Worm (Caenorhabditis elegans): ENCODE results near the gene nac-1.

nac-1 gene

DNA sequence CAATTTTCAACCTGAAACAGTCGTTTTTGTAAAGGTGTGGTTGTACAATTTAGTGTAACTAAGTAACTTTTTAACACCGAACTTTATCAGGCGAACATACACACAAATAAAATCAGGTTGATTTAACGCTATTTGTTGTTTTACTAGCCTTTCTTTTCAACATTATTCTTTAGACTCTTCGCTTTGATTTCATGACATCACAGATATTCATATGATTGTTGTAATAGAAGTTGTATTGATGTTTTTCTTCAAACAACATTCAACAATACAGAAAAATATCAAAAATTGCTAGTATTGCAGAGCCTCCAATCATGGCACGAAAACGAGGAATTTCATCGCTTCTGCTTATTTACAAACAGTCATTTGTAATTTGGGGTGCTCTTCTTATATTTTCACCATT is at the start of gene nac-1:
nac-1 (plus strand) TSS at position 301 of the 400 bp plus-strand sequence.
- TF ChIP-seq ztf-29 (GFP tag; IDR thresholded peaks at IDR 0.05) = no peak
- no peak for TF ChIP-seq tab-1 (GFP tag; IDR thresholded peaks at IDR 0.05)
- TF ChIP-seq ref-1 (GFP tag; conservative IDR thresholded peaks at IDR 0.05) = no peak
- no peak for TF ChIP-seq T22C8.4 (GFP tag; IDR thresholded peaks at IDR 0.05)
- no peak for TF ChIP-seq cog-1 (tag; optimal IDR thresholded peaks at IDR 0.05)
- no peak for TF ChIP-seq med-1 (GFP tag; optimal IDR thresholded peaks at IDR 0.05; ENCODE audit: insufficient read depth)
- TF ChIP-seq flt-1 (GFP tag; IDR thresholded peaks at IDR 0.05) = no peak
- TF ChIP-seq ztf-23 (GFP tag; IDR thresholded peaks at IDR 0.05) = no peak
- TF ChIP-seq klf-2 (GFP tag; conservative IDR thresholded peaks at IDR 0.05) = no peak

DNA sequence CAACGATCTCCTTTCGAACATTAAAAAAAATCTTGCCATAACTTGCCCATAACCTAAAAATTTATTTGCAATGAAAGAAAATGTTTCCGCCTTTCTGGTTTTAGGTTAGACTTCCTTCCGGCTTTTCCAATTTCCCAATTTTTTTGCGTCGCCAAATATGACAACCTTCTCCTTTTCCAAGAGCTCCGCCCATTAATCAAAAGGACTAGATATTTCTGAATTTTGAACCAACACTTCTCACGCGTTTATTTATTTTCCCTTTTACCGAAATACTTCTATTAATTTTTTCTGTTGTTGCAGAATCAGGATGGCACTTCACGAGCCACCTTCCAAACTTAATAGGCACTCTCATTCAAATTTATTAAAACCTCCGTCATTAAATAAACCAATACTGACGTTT is 49.3 kb upstream of the nac-1 start, which contains the start of gene egrh-1:
egrh-1 (plus strand) TSS at position 301 of the 400 bp plus-strand sequence.
- no peak for TF ChIP-seq tab-1 (GFP tag; IDR thresholded peaks at IDR 0.05)
- TF ChIP-seq klf-2 (GFP tag; conservative IDR thresholded peaks at IDR 0.05) = no peak
- TF ChIP-seq T22C8.4 (GFP tag; IDR thresholded peaks at IDR 0.05) = no peak
- TF ChIP-seq flt-1 (GFP tag; IDR thresholded peaks at IDR 0.05) = no peak
- no peak for TF ChIP-seq ref-1 (GFP tag; conservative IDR thresholded peaks at IDR 0.05)
- no peak for TF ChIP-seq cog-1 (tag; optimal IDR thresholded peaks at IDR 0.05)

DNA sequence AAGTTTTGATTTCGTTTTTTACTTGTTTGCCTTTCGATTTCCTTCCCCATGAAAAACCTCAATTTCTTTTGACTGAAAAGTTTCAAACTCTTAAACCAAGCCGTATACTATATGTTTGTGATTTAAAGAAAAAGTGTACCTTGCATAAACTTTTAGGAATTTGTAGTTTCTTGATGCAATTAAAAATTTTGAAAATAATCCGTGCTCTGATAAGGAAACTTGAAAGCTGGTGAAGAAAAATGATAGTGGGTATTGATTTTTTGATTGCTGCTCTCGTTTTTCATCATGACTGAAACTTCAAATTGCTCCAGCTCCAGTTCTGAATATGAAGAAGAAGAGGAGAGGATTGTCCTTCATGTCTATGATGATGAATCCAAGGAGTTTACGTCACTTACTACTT is 45.9 kb upstream of the nac-1 start, which contains the start of gene acd-3:
acd-3 (plus strand) TSS at position 222 of the 400 bp plus-strand sequence.
- TF ChIP-seq ztf-29 (GFP tag; IDR thresholded peaks at IDR 0.05) (no peak), cog-1 (tag; optimal IDR thresholded peaks at IDR 0.05) (no peak)

DNA sequence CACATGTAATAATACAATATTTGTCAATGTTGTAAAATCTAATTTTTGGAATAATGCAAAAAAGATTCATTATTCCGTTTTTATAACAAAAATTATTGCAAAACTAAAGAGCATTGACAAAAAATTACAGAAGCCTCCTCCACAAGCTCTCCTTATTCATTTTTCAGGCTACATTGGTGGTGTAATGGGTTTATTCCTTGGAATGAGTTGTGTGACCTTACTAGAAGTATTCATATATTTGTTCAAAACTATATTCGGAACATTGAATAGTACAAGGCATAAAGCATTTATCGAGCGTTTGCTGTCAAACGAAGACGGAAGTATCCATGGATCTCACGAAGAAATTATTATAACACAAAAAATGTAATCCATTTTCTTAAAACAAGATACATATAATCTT is 43.0 kb upstream of the nac-1 start:
- no peak for TF ChIP-seq cog-1 (tag; optimal IDR thresholded peaks at IDR 0.05)
- TF ChIP-seq ztf-29 (GFP tag; IDR thresholded peaks at IDR 0.05) = no peak
- no peak for TF ChIP-seq T22C8.4 (GFP tag; IDR thresholded peaks at IDR 0.05)
- no peak for TF ChIP-seq klf-2 (GFP tag; conservative IDR thresholded peaks at IDR 0.05)
- TF ChIP-seq ztf-23 (GFP tag; IDR thresholded peaks at IDR 0.05) = no peak
- TF ChIP-seq med-1 (GFP tag; optimal IDR thresholded peaks at IDR 0.05; ENCODE audit: insufficient read depth) = no peak
- TF ChIP-seq ref-1 (GFP tag; conservative IDR thresholded peaks at IDR 0.05) = no peak

DNA sequence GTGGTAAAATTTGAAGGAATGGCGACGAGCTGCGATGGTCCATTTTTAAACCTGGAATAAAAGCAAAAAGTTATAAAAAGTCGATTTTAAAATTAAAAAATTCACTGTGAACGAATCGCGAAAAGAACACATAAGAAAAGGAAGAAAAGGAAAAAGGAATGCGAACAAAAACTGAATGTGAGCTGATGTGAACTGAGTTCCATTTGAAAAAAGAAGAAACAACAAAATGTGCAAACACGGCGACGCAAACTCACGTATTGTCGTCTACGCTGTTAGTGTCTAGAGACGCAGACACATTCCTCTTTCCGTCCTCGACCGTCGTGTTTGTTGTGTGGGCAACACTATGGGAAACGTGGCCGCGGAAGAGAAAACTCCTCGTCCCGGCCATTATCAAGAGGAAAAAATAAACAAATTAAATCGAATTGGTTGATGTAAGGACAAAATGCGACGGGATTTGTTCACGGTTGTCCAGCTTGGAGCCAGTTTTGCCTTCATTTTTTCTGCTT is 41.2 kb upstream of the nac-1 start, which contains the start of the genes C27C12.1 and C27C12.4:
C27C12.1 (minus strand) TSS at position 51 of the 506 bp plus-strand sequence.
C27C12.4 (plus strand) TSS at position 375 of the 506 bp plus-strand sequence.
- TF ChIP-seq ref-1 (GFP tag; conservative IDR thresholded peaks at IDR 0.05) (no peak), T22C8.4 (GFP tag; IDR thresholded peaks at IDR 0.05) (no peak), ztf-29 (GFP tag; IDR thresholded peaks at IDR 0.05) (no peak), klf-2 (GFP tag; conservative IDR thresholded peaks at IDR 0.05) (no peak), cog-1 (tag; optimal IDR thresholded peaks at IDR 0.05) (peak; percentile 84), ztf-23 (GFP tag; IDR thresholded peaks at IDR 0.05) (no peak; the same call in 1 of the 2 replicates), flt-1 (GFP tag; IDR thresholded peaks at IDR 0.05) (peak; percentile 77)

DNA sequence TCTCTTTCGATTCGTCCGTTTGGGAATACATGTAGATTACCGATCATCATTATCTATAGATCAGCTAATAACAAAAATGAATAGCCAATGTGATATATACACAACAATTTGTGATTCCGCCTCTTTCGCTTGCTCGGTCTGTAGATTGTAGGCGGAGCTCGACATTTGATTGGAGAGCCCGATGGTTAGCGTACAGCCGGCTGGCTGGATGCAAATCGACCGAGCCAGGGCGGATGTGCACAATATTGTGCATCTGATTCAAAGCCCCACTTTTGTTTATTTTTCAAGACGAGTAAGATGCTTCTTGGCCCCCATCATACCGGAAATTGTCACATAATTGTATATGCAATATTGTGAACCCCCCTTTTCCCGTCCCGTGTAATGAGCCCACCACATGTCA is 33.2 kb upstream of the nac-1 start, which contains the start of gene dmd-4:
dmd-4 (minus strand) TSS at position 101 of the 400 bp plus-strand sequence.
- TF ChIP-seq cog-1 (tag; optimal IDR thresholded peaks at IDR 0.05) (no peak), T22C8.4 (GFP tag; IDR thresholded peaks at IDR 0.05) (no peak), med-1 (GFP tag; optimal IDR thresholded peaks at IDR 0.05; ENCODE audit: insufficient read depth) (no peak), tab-1 (GFP tag; IDR thresholded peaks at IDR 0.05) (no peak), ztf-29 (GFP tag; IDR thresholded peaks at IDR 0.05) (no peak), klf-2 (GFP tag; conservative IDR thresholded peaks at IDR 0.05) (no peak), ztf-23 (GFP tag; IDR thresholded peaks at IDR 0.05) (no peak), flt-1 (GFP tag; IDR thresholded peaks at IDR 0.05) (no peak), ref-1 (GFP tag; conservative IDR thresholded peaks at IDR 0.05) (no peak)

DNA sequence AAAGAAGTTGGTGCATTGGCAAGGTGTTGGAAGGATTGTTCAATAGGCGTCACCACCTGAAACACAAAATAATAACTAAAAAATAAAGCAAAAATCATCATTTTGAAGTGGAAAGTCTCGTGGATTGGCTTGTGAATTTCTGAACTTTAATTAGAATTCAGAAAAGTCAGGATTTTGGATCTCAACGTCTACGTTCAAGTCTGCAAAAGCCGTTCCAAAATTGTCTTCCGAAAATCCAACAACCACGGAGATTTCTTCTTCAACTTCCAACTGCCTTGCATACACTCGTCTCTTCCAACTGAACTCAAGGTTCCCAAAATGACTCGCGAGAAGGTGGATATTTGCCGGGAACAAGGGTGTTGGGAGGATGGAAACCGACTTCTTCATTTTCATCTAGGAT is 29.2 kb upstream of the nac-1 start, which contains the start of gene C27C12.3:
C27C12.3 (minus strand) TSS at position 101 of the 400 bp plus-strand sequence.
- TF ChIP-seq ztf-29 (GFP tag; IDR thresholded peaks at IDR 0.05) (no peak), ref-1 (GFP tag; conservative IDR thresholded peaks at IDR 0.05) (no peak), ztf-23 (GFP tag; IDR thresholded peaks at IDR 0.05) (no peak), klf-2 (GFP tag; conservative IDR thresholded peaks at IDR 0.05) (no peak), flt-1 (GFP tag; IDR thresholded peaks at IDR 0.05) (no peak), med-1 (GFP tag; optimal IDR thresholded peaks at IDR 0.05; ENCODE audit: insufficient read depth) (no peak), tab-1 (GFP tag; IDR thresholded peaks at IDR 0.05) (no peak)

DNA sequence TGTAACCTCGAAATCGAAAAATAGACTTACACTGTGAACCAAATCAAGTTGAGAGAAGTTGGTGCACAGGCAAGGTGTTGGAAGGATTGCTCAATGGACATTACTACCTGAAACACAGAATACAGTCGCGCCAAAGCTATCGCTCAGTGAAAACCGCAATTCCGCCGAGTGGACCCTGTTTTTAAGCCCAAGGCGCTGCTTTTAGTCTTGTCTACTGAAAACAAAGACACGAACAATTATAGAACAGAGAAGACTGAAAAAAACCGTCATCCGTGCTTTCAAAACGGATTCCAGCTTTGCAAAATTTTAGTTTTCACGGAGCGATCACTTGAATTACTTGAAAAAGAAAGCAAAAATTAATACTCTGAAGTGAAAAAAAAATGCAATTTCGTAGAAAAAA is 26.7 kb upstream of the nac-1 start, which contains the start of gene F31F6.1:
F31F6.1 (minus strand) TSS at position 101 of the 400 bp plus-strand sequence.
- TF ChIP-seq ztf-29 (GFP tag; IDR thresholded peaks at IDR 0.05) (no peak), klf-2 (GFP tag; conservative IDR thresholded peaks at IDR 0.05) (no peak), med-1 (GFP tag; optimal IDR thresholded peaks at IDR 0.05; ENCODE audit: insufficient read depth) (no peak), flt-1 (GFP tag; IDR thresholded peaks at IDR 0.05) (no peak), ref-1 (GFP tag; conservative IDR thresholded peaks at IDR 0.05) (no peak), cog-1 (tag; optimal IDR thresholded peaks at IDR 0.05) (no peak), tab-1 (GFP tag; IDR thresholded peaks at IDR 0.05) (no peak), T22C8.4 (GFP tag; IDR thresholded peaks at IDR 0.05) (no peak), ztf-23 (GFP tag; IDR thresholded peaks at IDR 0.05) (no peak)

DNA sequence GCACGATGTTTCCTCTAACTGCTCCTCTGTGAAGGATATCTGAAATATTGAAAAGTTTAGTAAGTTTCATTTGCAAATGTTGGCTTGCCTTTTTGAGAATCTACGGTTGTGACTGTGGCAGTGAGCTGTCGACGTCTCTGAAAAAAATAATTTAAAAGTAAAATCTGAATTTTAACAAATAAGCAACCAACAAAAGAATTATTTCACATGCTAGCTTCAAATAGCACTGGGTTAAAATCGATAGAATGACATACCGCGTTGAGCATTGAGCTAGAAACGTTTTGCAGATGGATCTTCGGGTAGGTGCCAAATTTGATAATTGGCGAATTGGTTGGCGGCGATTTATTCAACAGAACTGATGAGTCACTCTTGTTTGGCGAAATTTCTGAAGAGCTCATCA is 23.2 kb upstream of the nac-1 start, which contains the start of gene F31F6.2:
F31F6.2 (minus strand) TSS at position 101 of the 400 bp plus-strand sequence.
- no peak for TF ChIP-seq flt-1 (GFP tag; IDR thresholded peaks at IDR 0.05)
- TF ChIP-seq ztf-23 (GFP tag; IDR thresholded peaks at IDR 0.05) = no peak
- no peak for TF ChIP-seq cog-1 (tag; optimal IDR thresholded peaks at IDR 0.05)
- no peak for TF ChIP-seq T22C8.4 (GFP tag; IDR thresholded peaks at IDR 0.05)
- TF ChIP-seq klf-2 (GFP tag; conservative IDR thresholded peaks at IDR 0.05) = no peak
- TF ChIP-seq ref-1 (GFP tag; conservative IDR thresholded peaks at IDR 0.05) = no peak
- no peak for TF ChIP-seq med-1 (GFP tag; optimal IDR thresholded peaks at IDR 0.05; ENCODE audit: insufficient read depth)
- TF ChIP-seq ztf-29 (GFP tag; IDR thresholded peaks at IDR 0.05) = no peak
- TF ChIP-seq tab-1 (GFP tag; IDR thresholded peaks at IDR 0.05) = no peak
